Fruit fly (Drosophila melanogaster): ENCODE results near the gene CG11714.
A peak's percentile ranks its signal among the peaks of the same experiment; 100 is the strongest.

Gene CG11714

dm6 chr3L:11487327-11487973 lies 35.1 kb downstream of the CG11714 start, which contains the start of gene chrb (continued):
- TF ChIP-seq amos (GFP tag; IDR thresholded peaks at IDR 0.05; ENCODE audit: partially characterized antibody), result peak; percentile 49; the same call in 1 of the 2 replicates
- TF ChIP-seq CG17328 (GFP tag; IDR thresholded peaks at IDR 0.05), result peak; percentile 67
- TF ChIP-seq CG17802 (tag; optimal IDR thresholded peaks at IDR 0.05), result peak; percentile 41
- TF ChIP-seq CG4820 (GFP tag; optimal IDR thresholded peaks at IDR 0.05), result no peak
- TF ChIP-seq lab (GFP tag; optimal IDR thresholded peaks at IDR 0.05), result peak; percentile 79
- peak; percentile 32 for TF ChIP-seq CG2116 (GFP tag; optimal IDR thresholded peaks at IDR 0.05)
- peak; percentile 28 for TF ChIP-seq zf30C (GFP tag; optimal IDR thresholded peaks at IDR 0.05)
- TF ChIP-seq CG3407 (GFP tag; optimal IDR thresholded peaks at IDR 0.05), result peak; percentile 87
- no peak for TF ChIP-seq jing (GFP tag; optimal IDR thresholded peaks at IDR 0.05)
- TF ChIP-seq Mrtf (GFP tag; IDR thresholded peaks at IDR 0.05), result no peak
- peak; percentile 14 for TF ChIP-seq Hsf (GFP tag; optimal IDR thresholded peaks at IDR 0.05)
- peak; percentile 40 for TF ChIP-seq CG14710 (tag; optimal IDR thresholded peaks at IDR 0.05)
- TF ChIP-seq gem (tag; optimal IDR thresholded peaks at IDR 0.05), result no peak
- TF ChIP-seq cad (GFP tag; optimal IDR thresholded peaks at IDR 0.05), result peak; percentile 41
- 0 out of 2 replicates have a peak, but pooled peaks have one; percentile 27 for TF ChIP-seq CG10366 (GFP tag; IDR thresholded peaks at IDR 0.05)
- TF ChIP-seq Mes4 (GFP tag; optimal IDR thresholded peaks at IDR 0.05), result peak; percentile 50
- no peak for TF ChIP-seq sc (optimal IDR thresholded peaks at IDR 0.05)
- TF ChIP-seq sc (GFP tag; optimal IDR thresholded peaks at IDR 0.05), result no peak
- no peak for TF ChIP-seq Aef1 (GFP tag; IDR thresholded peaks at IDR 0.05)
- TF ChIP-seq CG32767 (GFP tag; IDR thresholded peaks at IDR 0.05), result peak; percentile 50; the same call in 1 of the 2 replicates
- TF ChIP-seq TFAM (GFP tag; optimal IDR thresholded peaks at IDR 0.05), result no peak
- TF ChIP-seq odd (GFP tag; optimal IDR thresholded peaks at IDR 0.05), result peak; percentile 61
- TF ChIP-seq CG9932 (GFP tag; IDR thresholded peaks at IDR 0.05), result no peak
- no peak for TF ChIP-seq al (GFP tag; IDR thresholded peaks at IDR 0.05)
- no peak for TF ChIP-seq CG4730 (GFP tag; IDR thresholded peaks at IDR 0.05)
- peak; percentile 58 for TF ChIP-seq p53 (GFP tag; optimal IDR thresholded peaks at IDR 0.05)
- TF ChIP-seq nau (GFP tag; optimal IDR thresholded peaks at IDR 0.05), result peak; percentile 42
- no peak for TF ChIP-seq pan (optimal IDR thresholded peaks at IDR 0.05)
- no peak for TF ChIP-seq pan (GFP tag; optimal IDR thresholded peaks at IDR 0.05 in 1 of 2, IDR thresholded peaks at IDR 0.05 in 1 of 2)
- TF ChIP-seq CG6175 (GFP tag; IDR thresholded peaks at IDR 0.05), result 0 out of 3 replicates have a peak, but pooled peaks have one; percentile 13
- peak; percentile 71; the same call in 1 of the 3 replicates for TF ChIP-seq CG6791 (GFP tag; IDR thresholded peaks at IDR 0.05; ENCODE audit: partially characterized antibody)
- TF ChIP-seq CG13296 (GFP tag; optimal IDR thresholded peaks at IDR 0.05), result peak; percentile 67
- peak; percentile 91; the same call in 1 of the 3 replicates for TF ChIP-seq CG34422 (GFP tag; IDR thresholded peaks at IDR 0.05)
- TF ChIP-seq CG17385 (GFP tag; optimal IDR thresholded peaks at IDR 0.05), result peak; percentile 98
- no peak for TF ChIP-seq Doc2 (GFP tag; IDR thresholded peaks at IDR 0.05)
- peak; percentile 81 for TF ChIP-seq cg (GFP tag; optimal IDR thresholded peaks at IDR 0.05)
- TF ChIP-seq da (GFP tag; optimal IDR thresholded peaks at IDR 0.05), result peak; percentile 19
- TF ChIP-seq CG13894 (tag; optimal IDR thresholded peaks at IDR 0.05), result peak; percentile 65
- TF ChIP-seq Gug (GFP tag; IDR thresholded peaks at IDR 0.05), result peak; percentile 38; the same call in 2 of the 4 replicates
- peak in 1 of 2 experiments; percentile 35 for TF ChIP-seq chif (GFP tag; optimal IDR thresholded peaks at IDR 0.05)
- TF ChIP-seq CG13624 (GFP tag; optimal IDR thresholded peaks at IDR 0.05), result peak; percentile 67
- TF ChIP-seq sima (GFP tag; optimal IDR thresholded peaks at IDR 0.05), result no peak
- peak; percentile 47 for TF ChIP-seq CG9876 (GFP tag; optimal IDR thresholded peaks at IDR 0.05)
- TF ChIP-seq Ets65A (GFP tag), result no peak
- TF ChIP-seq CG4360 (GFP tag; IDR thresholded peaks at IDR 0.05), result peak; percentile 79
- TF ChIP-seq CG31388 (GFP tag; optimal IDR thresholded peaks at IDR 0.05), result no peak
- TF ChIP-seq YL-1 (GFP tag; optimal IDR thresholded peaks at IDR 0.05), result peak; percentile 35
- peak; percentile 69 for TF ChIP-seq scrt (GFP tag; optimal IDR thresholded peaks at IDR 0.05)
- TF ChIP-seq Hr51 (GFP tag; optimal IDR thresholded peaks at IDR 0.05), result peak; percentile 31 to 62
- TF ChIP-seq pb (GFP tag; optimal IDR thresholded peaks at IDR 0.05), result peak; percentile 43
